Worm (Caenorhabditis elegans): ENCODE data around the gene kbp-4.

kbp-4 gene

DNA sequence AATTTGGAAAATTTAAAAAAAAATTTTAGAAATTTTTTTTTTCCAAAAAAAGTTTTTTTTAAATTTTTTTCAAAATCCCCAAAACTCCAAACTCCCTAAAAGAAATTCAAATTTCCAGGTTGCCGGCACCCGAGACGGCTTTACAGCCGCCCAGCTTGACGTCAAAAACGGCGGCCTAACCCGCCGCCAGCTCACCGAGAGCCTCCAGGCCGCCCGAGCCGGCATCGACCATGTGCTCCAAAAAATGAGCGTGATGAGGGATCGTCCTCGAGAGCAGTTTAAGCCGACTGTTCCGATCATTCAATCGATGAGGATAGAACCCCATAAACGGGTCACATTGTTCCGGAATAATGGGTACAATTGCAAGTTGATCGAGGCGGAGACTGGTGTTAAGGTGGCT is 36.9 kb upstream of the kbp-4 start:
- TF ChIP-seq sox-4 (tag; optimal IDR thresholded peaks at IDR 0.05) (no peak), hlh-13 (GFP tag; optimal IDR thresholded peaks at IDR 0.05) (no peak), fkh-10 (GFP tag; optimal IDR thresholded peaks at IDR 0.05) (no peak), elt-2 (tag; optimal IDR thresholded peaks at IDR 0.05) (no peak), ztf-16 (tag; optimal IDR thresholded peaks at IDR 0.05) (no peak), hlh-6 (tag; optimal IDR thresholded peaks at IDR 0.05) (no peak), C38D4.7 (GFP tag; optimal IDR thresholded peaks at IDR 0.05) (no peak), ceh-48 (tag; optimal IDR thresholded peaks at IDR 0.05) (no peak), ceh-31 (tag; optimal IDR thresholded peaks at IDR 0.05) (no peak), ceh-2 (tag; optimal IDR thresholded peaks at IDR 0.05) (no peak), unc-42 (tag; optimal IDR thresholded peaks at IDR 0.05) (no peak), che-1 (tag; optimal IDR thresholded peaks at IDR 0.05) (no peak), ceh-19 (GFP tag; optimal IDR thresholded peaks at IDR 0.05) (no peak), npax-4 (tag; optimal IDR thresholded peaks at IDR 0.05) (no peak), tbx-7 (tag; optimal IDR thresholded peaks at IDR 0.05) (no peak), ref-2 (tag; optimal IDR thresholded peaks at IDR 0.05) (no peak), unc-3 (GFP tag; conservative IDR thresholded peaks at IDR 0.05) (no peak), unc-3 (tag; optimal IDR thresholded peaks at IDR 0.05) (no peak), odd-2 (tag; optimal IDR thresholded peaks at IDR 0.05) (no peak)

- no peak for TF ChIP-seq odd-2 (tag; optimal IDR thresholded peaks at IDR 0.05)
- peak; percentile 35 for TF ChIP-seq mec-3 (tag; optimal IDR thresholded peaks at IDR 0.05; ENCODE audit: borderline replicate concordance)
Observed at ce11 chrIII:1051877-1052276, 28.8 kb upstream of the kbp-4 start.

DNA sequence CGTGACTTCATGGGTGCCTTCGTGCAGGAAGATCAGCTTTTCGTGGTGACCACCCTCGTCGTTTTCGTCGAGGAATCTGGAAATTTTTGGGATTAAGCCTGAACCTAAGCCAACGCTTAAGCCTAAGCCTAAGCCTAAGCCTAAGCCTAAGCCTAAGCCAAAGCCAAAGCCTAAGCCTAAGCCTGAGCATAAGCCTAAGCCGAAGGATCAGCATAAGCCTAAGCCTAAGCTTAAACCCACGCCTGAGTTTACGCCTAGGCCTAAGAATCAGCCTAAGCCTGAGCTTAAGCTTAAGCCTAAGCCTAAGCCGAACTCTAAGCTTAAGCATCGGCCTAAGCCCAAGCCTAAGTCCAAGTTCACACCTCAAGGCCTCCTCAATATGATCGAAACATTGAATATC is 28.4 kb upstream of the kbp-4 start:
- TF ChIP-seq sox-2 (GFP tag; IDR thresholded peaks at IDR 0.05) = no peak
- peak; percentile 97 for TF ChIP-seq dve-1 (tag; optimal IDR thresholded peaks at IDR 0.05)

DNA sequence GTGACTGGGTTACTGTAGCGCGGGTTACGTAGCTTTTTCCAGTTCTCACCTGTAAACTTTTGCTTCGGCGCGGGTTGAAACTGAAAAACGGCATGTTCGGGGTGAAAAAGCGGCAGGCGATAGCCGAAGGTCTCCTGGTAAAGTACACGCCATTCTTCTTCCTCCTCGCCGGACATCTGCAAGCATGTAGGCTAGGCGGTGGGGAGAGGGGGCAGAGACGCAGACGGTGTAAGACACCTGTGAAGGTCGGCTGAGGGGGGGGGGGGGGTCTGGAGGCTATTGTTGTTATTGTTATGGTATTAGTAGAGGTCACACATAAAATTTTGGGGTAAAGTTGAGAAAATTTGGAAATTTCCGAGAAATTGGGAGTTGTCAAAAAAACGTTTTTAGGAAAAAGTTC is 27.6 kb upstream of the kbp-4 start, which contains the start of gene fbxo-11.2:
TSS of gene fbxo-11.2 (minus strand) at position 176 of the 400 bp plus-strand sequence.
- TF ChIP-seq sox-2 (GFP tag; IDR thresholded peaks at IDR 0.05) (peak; percentile 57), rnt-1 (tag; optimal IDR thresholded peaks at IDR 0.05) (no peak), ceh-19 (GFP tag; optimal IDR thresholded peaks at IDR 0.05) (peak; percentile 2)

- TF ChIP-seq ref-2 (tag; optimal IDR thresholded peaks at IDR 0.05) = peak; percentile 47
- TF ChIP-seq hlh-30 (tag; optimal IDR thresholded peaks at IDR 0.05; ENCODE audit: insufficient read depth) = peak; percentile 75
- TF ChIP-seq zip-5 (tag; optimal IDR thresholded peaks at IDR 0.05) = no peak
- no peak for TF ChIP-seq madf-2 (tag; optimal IDR thresholded peaks at IDR 0.05)
- TF ChIP-seq pag-3 (tag; optimal IDR thresholded peaks at IDR 0.05; ENCODE audit: borderline replicate concordance) = no peak
- no peak for TF ChIP-seq hlh-8 (tag; optimal IDR thresholded peaks at IDR 0.05)
- TF ChIP-seq ttx-3 (tag; optimal IDR thresholded peaks at IDR 0.05) = no peak
- peak; percentile 45 for TF ChIP-seq tbx-2 (tag; optimal IDR thresholded peaks at IDR 0.05)
- TF ChIP-seq npax-4 (tag; optimal IDR thresholded peaks at IDR 0.05) = no peak
- no peak for TF ChIP-seq odd-2 (tag; optimal IDR thresholded peaks at IDR 0.05)
- TF ChIP-seq hlh-15 (tag; optimal IDR thresholded peaks at IDR 0.05) = no peak
- no peak for TF ChIP-seq syd-9 (tag; optimal IDR thresholded peaks at IDR 0.05)
- TF ChIP-seq ceh-19 (GFP tag; optimal IDR thresholded peaks at IDR 0.05) = no peak
- no peak for TF ChIP-seq rnt-1 (tag; optimal IDR thresholded peaks at IDR 0.05)
- no peak for TF ChIP-seq nhr-232 (tag; optimal IDR thresholded peaks at IDR 0.05)
- TF ChIP-seq ceh-45 (GFP tag; IDR thresholded peaks at IDR 0.05) = no peak
- no peak for TF ChIP-seq pha-4 (tag; optimal IDR thresholded peaks at IDR 0.05)
- no peak for TF ChIP-seq fkh-6 (tag; optimal IDR thresholded peaks at IDR 0.05)
- no peak for TF ChIP-seq ceh-2 (tag; optimal IDR thresholded peaks at IDR 0.05)
- TF ChIP-seq nfya-1 (tag; optimal IDR thresholded peaks at IDR 0.05) = peak; percentile 39
- TF ChIP-seq pax-1 (tag; optimal IDR thresholded peaks at IDR 0.05) = no peak
- TF ChIP-seq gmeb-2 (tag; optimal IDR thresholded peaks at IDR 0.05) = no peak
Observed at ce11 chrIII:1054096-1054495, 26.6 kb upstream of the kbp-4 start.
